Fruit fly (Drosophila melanogaster) whole organism, adult: Measurements from ENCODE around the gene capu.

Source experiments
- CG11617 ChIP-seq: fragments of 200-800 bp; sonication (Bioruptor generic); optimal IDR thresholded peaks from 2 replicates; lab custom pipeline; 2017; ENCODE audit warnings: mild to moderate bottlenecking, missing biosample characterization, missing genetic modification reagents, missing genetic modification characterization
- CG12768 ChIP-seq: fragments of 200-800 bp; sonication (Bioruptor generic); optimal IDR thresholded peaks from 2 replicates; lab custom pipeline; 2017; ENCODE audit warnings: missing biosample characterization, missing genetic modification characterization, mild to moderate bottlenecking, moderate library complexity, missing genetic modification reagents
- CG14711 ChIP-seq: fragments of 200-800 bp; sonication (Bioruptor generic); optimal IDR thresholded peaks from 2 replicates; lab custom pipeline; 2018; ENCODE audit warnings: missing biosample characterization, mild to moderate bottlenecking, missing genetic modification characterization, moderate library complexity
- CG1620 ChIP-seq: fragments of 200-800 bp; sonication (Bioruptor generic); optimal IDR thresholded peaks from 2 replicates; lab custom pipeline; 2016; ENCODE audit warnings: missing biosample characterization, missing genetic modification characterization
- CG33017 ChIP-seq: fragments of 200-800 bp; sonication (Bioruptor generic); optimal IDR thresholded peaks from 2 replicates; lab custom pipeline; 2018; ENCODE audit warnings: missing biosample characterization, mild to moderate bottlenecking, missing genetic modification characterization, moderate library complexity
- CG5204 ChIP-seq: fragments of 200-800 bp; sonication (Bioruptor generic); optimal IDR thresholded peaks from 2 replicates; lab custom pipeline; 2016; ENCODE audit warnings: missing biosample characterization, missing genetic modification characterization
- CG7045 ChIP-seq: fragments of 200-800 bp; sonication (Bioruptor generic); optimal IDR thresholded peaks from 2 replicates; lab custom pipeline; 2017; ENCODE audit warnings: missing biosample characterization, mild to moderate bottlenecking, missing genetic modification characterization
- CG7101 ChIP-seq: fragments of 200-800 bp; sonication (Bioruptor generic); optimal IDR thresholded peaks from 2 replicates; lab custom pipeline; 2018; ENCODE audit warnings: missing biosample characterization, mild to moderate bottlenecking, missing genetic modification characterization, moderate library complexity
- Clk ChIP-seq: fragments of 200-800 bp; sonication (Bioruptor generic); optimal IDR thresholded peaks from 2 replicates; lab custom pipeline; 2017; ENCODE audit warnings: missing biosample characterization, missing genetic modification characterization
- Crg-1 ChIP-seq: fragments of 200-800 bp; sonication (Bioruptor generic); optimal IDR thresholded peaks from 2 replicates; lab custom pipeline; 2016; ENCODE audit warnings: missing biosample characterization, missing genetic modification characterization
- Hr96 ChIP-seq: fragments of 200-800 bp; sonication (Bioruptor generic); optimal IDR thresholded peaks from 2 replicates; lab custom pipeline; 2016; ENCODE audit warnings: missing biosample characterization, missing genetic modification characterization
- Mnt ChIP-seq: fragments of 200-800 bp; sonication (Bioruptor generic); optimal IDR thresholded peaks from 2 replicates; lab custom pipeline; 2016; ENCODE audit warnings: missing biosample characterization, mild to moderate bottlenecking, missing genetic modification characterization
- bab1 ChIP-seq: fragments of 200-800 bp; sonication (Bioruptor generic); optimal IDR thresholded peaks from 3 replicates; lab custom pipeline; 2019; ENCODE audit warnings: missing biosample characterization, mild to moderate bottlenecking, missing genetic modification characterization, moderate library complexity
- cic ChIP-seq: fragments of 200-800 bp; sonication (Bioruptor generic); optimal IDR thresholded peaks from 2 replicates; lab custom pipeline; 2017; ENCODE audit warnings: missing biosample characterization, mild to moderate bottlenecking, missing genetic modification characterization, moderate library complexity
- cnc ChIP-seq, 2 experiments: fragments of >200 bp; optimal IDR thresholded peaks; 2 replicates each; lab custom pipeline; 2017
- kay ChIP-seq: fragments of 200-800 bp; sonication (Bioruptor generic); peaks from one replicate; lab custom pipeline; 2016; ENCODE audit warnings: missing biosample characterization, missing genetic modification characterization, borderline replicate concordance
- ovo ChIP-seq: fragments of 200-800 bp; sonication (Bioruptor generic); optimal IDR thresholded peaks from 2 replicates; lab custom pipeline; 2016; ENCODE audit warnings: missing biosample characterization, missing genetic modification characterization
- pad ChIP-seq: fragments of 200-800 bp; sonication (Bioruptor generic); optimal IDR thresholded peaks from 3 replicates; lab custom pipeline; 2017; ENCODE audit warnings: missing biosample characterization, missing genetic modification characterization, mild to moderate bottlenecking, moderate library complexity, missing genetic modification reagents
- tj ChIP-seq: fragments of 200-800 bp; sonication (Bioruptor generic); optimal IDR thresholded peaks from 3 replicates; lab custom pipeline; 2017; ENCODE audit warnings: missing biosample characterization, mild to moderate bottlenecking, missing genetic modification characterization, moderate library complexity
- toe ChIP-seq: fragments of 200-800 bp; sonication (Bioruptor generic); optimal IDR thresholded peaks from 2 replicates; lab custom pipeline; 2016; ENCODE audit warnings: missing biosample characterization, missing genetic modification characterization

The capu gene

DNA sequence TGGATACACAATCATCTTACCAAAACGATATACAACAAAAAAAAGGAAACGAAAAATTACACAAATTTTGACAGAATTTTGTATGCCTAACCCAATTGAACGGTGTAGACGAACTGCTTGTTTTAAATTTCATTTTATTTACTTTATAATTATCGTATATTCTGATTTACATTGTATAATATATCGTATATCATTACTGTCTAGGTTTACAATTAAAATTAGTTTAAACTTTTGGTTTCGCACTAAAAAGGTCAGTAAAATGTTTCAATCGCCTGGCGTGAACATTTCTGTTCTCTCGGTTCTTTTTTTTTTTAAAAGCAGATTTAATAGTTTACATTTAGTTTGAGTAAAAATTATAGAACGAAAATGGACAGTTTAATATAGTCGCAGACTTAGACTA is at the start of gene capu:
Gene capu (minus strand): TSS at position 101 of the 400 bp plus-strand sequence.
- TF ChIP-seq CG33017 (no peak), CG1620 (no peak), CG7045 (no peak), CG14711 (tag; lab: Kevin White, UChicago) (no peak), bab1 (GFP tag; lab: Kevin White, UChicago) (no peak), pad (GFP tag; lab: Kevin White, UChicago) (no peak), toe (GFP tag; lab: Kevin White, UChicago) (no peak), Crg-1 (GFP tag; lab: Kevin White, UChicago) (no peak), kay (GFP tag; lab: Kevin White, UChicago) (no peak), Mnt (GFP tag; lab: Kevin White, UChicago) (no peak), ovo (GFP tag; lab: Kevin White, UChicago) (no peak), tj (GFP tag; lab: Kevin White, UChicago) (no peak), CG11617 (GFP tag; lab: Kevin White, UChicago) (no peak), cic (GFP tag; lab: Kevin White, UChicago) (no peak), Clk (GFP tag; lab: Kevin White, UChicago) (no peak), CG5204 (GFP tag; lab: Kevin White, UChicago) (no peak), CG7101 (tag; lab: Kevin White, UChicago) (no peak), CG12768 (GFP tag; lab: Kevin White, UChicago) (no peak), Hr96 (GFP tag; lab: Kevin White, UChicago) (no peak)

DNA sequence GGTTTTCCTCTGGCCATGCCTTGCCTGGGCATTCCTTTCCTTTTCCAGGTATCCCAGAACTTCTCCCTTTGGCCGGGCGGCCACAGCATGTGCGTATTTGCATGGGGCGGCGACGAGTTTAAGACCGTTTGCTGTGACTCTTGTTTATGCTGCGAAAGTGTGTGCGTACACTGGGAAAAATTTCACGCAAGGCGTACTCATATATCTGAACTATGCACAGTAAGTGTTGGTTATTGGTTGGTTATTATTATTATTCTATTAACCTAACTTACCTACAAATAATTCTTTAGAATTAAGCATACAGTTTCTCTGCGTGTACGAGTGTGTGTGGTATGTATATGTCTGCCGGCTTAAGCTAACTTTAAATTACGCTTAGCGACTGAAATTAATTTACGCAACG is 39.4 kb upstream of the capu start:
- TF ChIP-seq tj (GFP tag; lab: Kevin White, UChicago) (no peak), Clk (GFP tag; lab: Kevin White, UChicago) (no peak), toe (GFP tag; lab: Kevin White, UChicago) (no peak), CG11617 (GFP tag; lab: Kevin White, UChicago) (no peak), CG33017 (no peak), kay (GFP tag; lab: Kevin White, UChicago) (no peak), CG1620 (no peak), CG7045 (no peak), cic (GFP tag; lab: Kevin White, UChicago) (no peak), CG14711 (tag; lab: Kevin White, UChicago) (no peak), pad (GFP tag; lab: Kevin White, UChicago) (no peak), ovo (GFP tag; lab: Kevin White, UChicago) (no peak), Mnt (GFP tag; lab: Kevin White, UChicago) (no peak), cnc (optimal IDR thresholded peaks at IDR 0.05; lab: Kevin White, UChicago) (no peak)

DNA sequence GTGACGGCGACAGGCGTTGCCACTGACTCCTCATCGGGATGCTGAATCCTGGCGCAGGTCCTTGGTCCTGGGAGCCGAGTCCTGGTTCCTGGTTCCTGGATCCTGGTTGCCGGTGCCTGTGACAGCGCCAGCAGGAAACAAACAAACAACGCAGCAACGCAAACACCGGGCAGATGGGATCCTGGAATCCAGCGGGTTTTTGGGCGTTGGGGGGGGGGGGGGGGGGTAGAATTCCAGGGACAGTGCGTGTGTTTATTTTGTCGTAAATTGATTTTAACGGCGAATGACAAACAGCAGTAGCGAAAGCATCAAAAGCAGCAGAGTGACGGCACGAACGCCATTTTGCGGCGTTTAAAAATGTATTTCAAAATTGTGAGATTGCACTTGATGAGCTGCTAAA is 37.6 kb upstream of the capu start:
- TF ChIP-seq cic (GFP tag; lab: Kevin White, UChicago) = no peak
- TF ChIP-seq toe (GFP tag; lab: Kevin White, UChicago) = no peak
- TF ChIP-seq pad (GFP tag; lab: Kevin White, UChicago) = no peak
- TF ChIP-seq CG7101 (tag; lab: Kevin White, UChicago) = no peak
- TF ChIP-seq cnc (optimal IDR thresholded peaks at IDR 0.05; lab: Kevin White, UChicago) = no peak
- TF ChIP-seq CG12768 (GFP tag; lab: Kevin White, UChicago) = no peak
- no peak for TF ChIP-seq CG33017
- TF ChIP-seq CG5204 (GFP tag; lab: Kevin White, UChicago) = no peak
- no peak for TF ChIP-seq Crg-1 (GFP tag; lab: Kevin White, UChicago)
- no peak for TF ChIP-seq ovo (GFP tag; lab: Kevin White, UChicago)
- no peak for TF ChIP-seq Mnt (GFP tag; lab: Kevin White, UChicago)
- no peak for TF ChIP-seq Clk (GFP tag; lab: Kevin White, UChicago)
- no peak for TF ChIP-seq CG1620
- no peak for TF ChIP-seq CG11617 (GFP tag; lab: Kevin White, UChicago)
- TF ChIP-seq bab1 (GFP tag; lab: Kevin White, UChicago) = no peak
- no peak for TF ChIP-seq Hr96 (GFP tag; lab: Kevin White, UChicago)

DNA sequence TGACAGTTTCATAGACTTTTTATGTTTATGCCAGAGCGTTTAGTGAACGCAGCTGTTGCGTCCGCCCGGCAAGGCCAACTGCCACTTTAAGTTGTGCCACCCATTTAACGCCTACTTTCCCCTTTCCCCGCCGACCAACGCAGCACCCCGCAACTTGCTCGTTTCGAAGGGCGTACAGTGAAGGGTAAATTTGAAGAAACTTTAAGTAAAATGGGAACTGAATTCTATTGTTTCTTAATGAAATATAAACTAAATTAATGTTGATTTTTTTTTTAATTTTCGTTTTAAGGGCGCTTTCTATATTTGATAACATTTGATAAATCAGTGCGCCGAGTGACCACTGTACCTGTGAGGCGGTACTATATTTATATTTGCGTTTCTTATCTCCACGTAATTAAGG is 36.1 kb upstream of the capu start:
- TF ChIP-seq Clk (GFP tag; lab: Kevin White, UChicago) (no peak), toe (GFP tag; lab: Kevin White, UChicago) (no peak), CG1620 (no peak), Hr96 (GFP tag; lab: Kevin White, UChicago) (no peak), Crg-1 (GFP tag; lab: Kevin White, UChicago) (no peak), ovo (GFP tag; lab: Kevin White, UChicago) (no peak)

DNA sequence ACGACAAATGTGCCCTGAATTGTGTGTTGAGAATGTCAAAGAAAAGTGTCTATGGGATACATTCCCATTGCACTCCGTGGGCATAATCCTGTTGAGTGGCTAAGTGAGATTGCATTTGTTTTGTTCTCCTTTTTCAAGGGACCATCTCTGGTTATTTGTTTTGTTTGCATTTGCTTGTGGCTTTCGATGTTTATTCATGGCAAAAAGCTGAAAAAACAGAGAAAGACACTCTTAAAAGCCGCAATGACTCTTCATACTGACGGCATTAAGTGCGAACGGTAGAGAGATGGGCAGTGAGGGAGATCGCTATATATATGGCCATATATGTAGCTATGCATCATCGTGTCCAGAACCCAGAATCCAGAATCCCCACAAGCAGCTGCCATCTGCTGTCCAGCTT is 33.1 kb upstream of the capu start:
- no peak for TF ChIP-seq CG1620
- no peak for TF ChIP-seq Clk (GFP tag; lab: Kevin White, UChicago)
- no peak for TF ChIP-seq CG7101 (tag; lab: Kevin White, UChicago)
- no peak for TF ChIP-seq Crg-1 (GFP tag; lab: Kevin White, UChicago)
- TF ChIP-seq CG33017 = no peak
- no peak for TF ChIP-seq kay (GFP tag; lab: Kevin White, UChicago)
- no peak for TF ChIP-seq CG14711 (tag; lab: Kevin White, UChicago)
- TF ChIP-seq ovo (GFP tag; lab: Kevin White, UChicago) = no peak
- no peak for TF ChIP-seq pad (GFP tag; lab: Kevin White, UChicago)
- TF ChIP-seq tj (GFP tag; lab: Kevin White, UChicago) = no peak
- no peak for TF ChIP-seq CG7045
- TF ChIP-seq cic (GFP tag; lab: Kevin White, UChicago) = no peak

DNA sequence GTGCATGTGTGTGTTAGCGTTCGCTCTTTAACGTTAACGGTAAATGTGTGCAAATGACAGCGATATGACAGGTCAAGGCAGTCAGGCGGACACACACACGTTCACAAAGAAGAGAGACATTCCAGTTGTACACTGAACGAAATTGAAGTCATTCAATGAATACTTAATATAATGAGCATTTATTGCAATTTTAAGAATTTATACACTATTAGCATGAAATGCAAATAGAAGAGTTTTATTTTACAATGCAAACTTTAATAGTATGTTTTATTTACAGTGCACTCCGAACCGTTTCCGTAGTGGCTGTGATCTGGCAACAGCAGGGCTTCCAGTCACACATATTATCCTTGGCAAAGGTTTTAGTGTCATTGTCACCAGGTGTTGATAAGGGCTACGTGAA is 32.4 kb upstream of the capu start:
- TF ChIP-seq Hr96 (GFP tag; lab: Kevin White, UChicago) (no peak), cic (GFP tag; lab: Kevin White, UChicago) (no peak), CG14711 (tag; lab: Kevin White, UChicago) (no peak), CG7101 (tag; lab: Kevin White, UChicago) (no peak), CG5204 (GFP tag; lab: Kevin White, UChicago) (no peak), bab1 (GFP tag; lab: Kevin White, UChicago) (no peak)
